Worm (Caenorhabditis elegans) whole organism, early embryonic: ENCODE measurements around the gene fbxa-112.

Source experiments
- B0310.2 ChIP-seq: sonication (generic microtip); optimal IDR thresholded peaks from 2 replicates; lab custom pipeline; 2016; ENCODE audit warnings: mild to moderate bottlenecking, missing genetic modification characterization, missing compliant biosample characterization
- F13C5.2 ChIP-seq: sonication (generic microtip); optimal IDR thresholded peaks from 2 replicates; lab custom pipeline; 2017; ENCODE audit warnings: mild to moderate bottlenecking, missing genetic modification characterization, inconsistent platforms, missing compliant biosample characterization
- aly-1 ChIP-seq: sonication (generic microtip); optimal IDR thresholded peaks from 2 replicates; lab custom pipeline; 2016; ENCODE audit warnings: missing genetic modification characterization, missing compliant biosample characterization
- ama-1 ChIP-seq: fragments of 150-350 bp; optimal IDR thresholded peaks from 2 replicates; lab custom pipeline; 2014
- ceh-13 ChIP-seq: fragments of 200-800 bp; sonication (Bioruptor generic); optimal IDR thresholded peaks from 2 replicates; lab custom pipeline; 2018; ENCODE audit warnings: mild to moderate bottlenecking, missing genetic modification characterization, missing compliant biosample characterization
- ceh-36 ChIP-seq: sonication (generic microtip); optimal IDR thresholded peaks from 2 replicates; lab custom pipeline; 2016; ENCODE audit warnings: missing genetic modification characterization, inconsistent platforms, missing compliant biosample characterization
- ets-7 ChIP-seq: sonication (generic microtip); optimal IDR thresholded peaks from 2 replicates; lab custom pipeline; 2016; ENCODE audit warnings: missing genotype, missing genetic modification characterization, missing compliant biosample characterization
- flt-1 ChIP-seq: fragments of 200-800 bp; sonication (Bioruptor generic); IDR thresholded peaks from 2 replicates; pipeline ENCODE4 v1.3.6; 2022; ENCODE audit warnings: missing genetic modification characterization, missing compliant biosample characterization
- hmbx-1 ChIP-seq: sonication (generic microtip); optimal IDR thresholded peaks from 2 replicates; lab custom pipeline; 2016; ENCODE audit warnings: mild to moderate bottlenecking, missing genetic modification characterization, missing compliant biosample characterization
- hmg-4 ChIP-seq: fragments of 200-800 bp; sonication (Bioruptor generic); optimal IDR thresholded peaks from 2 replicates; lab custom pipeline; 2018; ENCODE audit warnings: mild to moderate bottlenecking, missing genetic modification characterization, missing compliant biosample characterization
- hnd-1 ChIP-seq: sonication (generic microtip); optimal IDR thresholded peaks from 2 replicates; lab custom pipeline; 2016; ENCODE audit warnings: missing genetic modification characterization, missing compliant biosample characterization
- pes-1 ChIP-seq: fragments of 200-800 bp; sonication (Bioruptor generic); IDR thresholded peaks from 2 replicates; pipeline ENCODE4 v1.3.6; 2022; ENCODE audit warnings: missing genetic modification reagents, missing genetic modification characterization, missing compliant biosample characterization
- scrt-1 ChIP-seq: fragments of 200-800 bp; sonication (Bioruptor generic); IDR thresholded peaks from 2 replicates; pipeline ENCODE4 v1.3.6; 2022; ENCODE audit warnings: missing genetic modification characterization, missing compliant biosample characterization
- sea-1 ChIP-seq: fragments of 200-800 bp; sonication (Bioruptor generic); conservative IDR thresholded peaks from 2 replicates; pipeline ENCODE4 v1.3.6; 2022; ENCODE audit warnings: missing genetic modification characterization, missing compliant biosample characterization
- tbx-11 ChIP-seq: fragments of 200-800 bp; sonication (Bioruptor generic); IDR thresholded peaks from 2 replicates; pipeline ENCODE4 v1.3.6; 2022; ENCODE audit warnings: missing genetic modification characterization, missing compliant biosample characterization
- tbx-37 ChIP-seq: fragments of 200-800 bp; sonication (Bioruptor generic); conservative IDR thresholded peaks from 2 replicates; pipeline ENCODE4 v1.3.6; 2022; ENCODE audit warnings: missing genetic modification reagents, missing genetic modification characterization, missing compliant biosample characterization
- tra-4 ChIP-seq: sonication (generic microtip); optimal IDR thresholded peaks from 2 replicates; lab custom pipeline; 2017; ENCODE audit warnings: missing genetic modification characterization, missing compliant biosample characterization

fbxa-112 gene

ce11 chrV:16911934-16912333 lies 36.0 kb downstream of the fbxa-112 start, which contains the start of gene nhr-116:
TSS of gene nhr-116 (plus strand) at chrV:16912234.
- TF ChIP-seq tbx-37 (GFP tag; lab: Robert Waterston, UW) (no peak), tra-4 (tag; lab: Kevin White, UChicago) (no peak), F13C5.2 (tag; lab: Kevin White, UChicago) (no peak), sea-1 (GFP tag; lab: Robert Waterston, UW) (no peak), hmg-4 (GFP tag; lab: Kevin White, UChicago) (no peak), tbx-11 (GFP tag; lab: Robert Waterston, UW) (no peak), flt-1 (GFP tag; lab: Robert Waterston, UW) (no peak), pes-1 (GFP tag; lab: Robert Waterston, UW) (no peak), hmbx-1 (tag; lab: Kevin White, UChicago) (no peak), ceh-13 (no peak), B0310.2 (no peak), scrt-1 (GFP tag; lab: Robert Waterston, UW) (no peak), ets-7 (tag; lab: Kevin White, UChicago) (no peak)

- TF ChIP-seq hmg-4 (GFP tag; lab: Kevin White, UChicago), result no peak
- TF ChIP-seq scrt-1 (GFP tag; lab: Robert Waterston, UW), result no peak
- TF ChIP-seq sea-1 (GFP tag; lab: Robert Waterston, UW), result no peak
- TF ChIP-seq F13C5.2 (tag; lab: Kevin White, UChicago), result no peak
- no peak for TF ChIP-seq tra-4 (tag; lab: Kevin White, UChicago)
- TF ChIP-seq tbx-37 (GFP tag; lab: Robert Waterston, UW), result no peak
- no peak for TF ChIP-seq B0310.2
- TF ChIP-seq ets-7 (tag; lab: Kevin White, UChicago), result no peak
- no peak for TF ChIP-seq ceh-36 (tag; lab: Kevin White, UChicago)
- no peak for TF ChIP-seq ceh-13
- TF ChIP-seq flt-1 (GFP tag; lab: Robert Waterston, UW), result no peak
- TF ChIP-seq hmbx-1 (tag; lab: Kevin White, UChicago), result no peak
- TF ChIP-seq tbx-11 (GFP tag; lab: Robert Waterston, UW), result no peak
- no peak for TF ChIP-seq pes-1 (GFP tag; lab: Robert Waterston, UW)
- no peak for TF ChIP-seq hnd-1
- no peak for TF ChIP-seq ama-1
- no peak for TF ChIP-seq aly-1 (tag; lab: Kevin White, UChicago)
These were observed 36.6 kb downstream of the fbxa-112 start for ce11 chrV:16911294-16911693.

- no peak for TF ChIP-seq scrt-1 (GFP tag; lab: Robert Waterston, UW)
- no peak for TF ChIP-seq tbx-37 (GFP tag; lab: Robert Waterston, UW)
- TF ChIP-seq flt-1 (GFP tag; lab: Robert Waterston, UW), result no peak
- TF ChIP-seq hmg-4 (GFP tag; lab: Kevin White, UChicago), result no peak
- TF ChIP-seq tra-4 (tag; lab: Kevin White, UChicago), result no peak
- no peak for TF ChIP-seq ama-1
- TF ChIP-seq aly-1 (tag; lab: Kevin White, UChicago), result no peak
- TF ChIP-seq hmbx-1 (tag; lab: Kevin White, UChicago), result no peak
- no peak for TF ChIP-seq hnd-1
- no peak for TF ChIP-seq tbx-11 (GFP tag; lab: Robert Waterston, UW)
- TF ChIP-seq sea-1 (GFP tag; lab: Robert Waterston, UW), result no peak
- no peak for TF ChIP-seq ceh-13
- no peak for TF ChIP-seq F13C5.2 (tag; lab: Kevin White, UChicago)
- no peak for TF ChIP-seq ceh-36 (tag; lab: Kevin White, UChicago)
These were observed 37.0 kb downstream of the fbxa-112 start for ce11 chrV:16910864-16911263.

- TF ChIP-seq ceh-13 (no peak), flt-1 (GFP tag; lab: Robert Waterston, UW) (no peak), tbx-11 (GFP tag; lab: Robert Waterston, UW) (no peak)
These were observed 38.0 kb downstream of the fbxa-112 start, which contains the start of gene F09C6.16 for ce11 chrV:16909871-16910270. TSS of gene F09C6.16 (minus strand) at chrV:16909971.

- TF ChIP-seq aly-1 (tag; lab: Kevin White, UChicago) (no peak), hmbx-1 (tag; lab: Kevin White, UChicago) (no peak), ceh-13 (no peak), ets-7 (tag; lab: Kevin White, UChicago) (no peak), tbx-37 (GFP tag; lab: Robert Waterston, UW) (no peak), ama-1 (no peak), F13C5.2 (tag; lab: Kevin White, UChicago) (no peak), flt-1 (GFP tag; lab: Robert Waterston, UW) (no peak), B0310.2 (no peak), scrt-1 (GFP tag; lab: Robert Waterston, UW) (no peak), ceh-36 (tag; lab: Kevin White, UChicago) (no peak), hnd-1 (no peak), pes-1 (GFP tag; lab: Robert Waterston, UW) (no peak), hmg-4 (GFP tag; lab: Kevin White, UChicago) (no peak), sea-1 (GFP tag; lab: Robert Waterston, UW) (no peak), tbx-11 (GFP tag; lab: Robert Waterston, UW) (no peak)
These were observed 43.3 kb downstream of the fbxa-112 start, which contains the start of gene nhr-262 for ce11 chrV:16904612-16905011. TSS of gene nhr-262 (plus strand) at chrV:16904912.

ce11 chrV:16902726-16903125 lies 45.2 kb downstream of the fbxa-112 start, which contains the start of gene srd-68:
TSS of gene srd-68 (minus strand) at chrV:16902826.
- no peak for TF ChIP-seq aly-1 (tag; lab: Kevin White, UChicago)
- TF ChIP-seq B0310.2, result no peak
- TF ChIP-seq tbx-11 (GFP tag; lab: Robert Waterston, UW), result no peak

- TF ChIP-seq flt-1 (GFP tag; lab: Robert Waterston, UW), result no peak
- TF ChIP-seq hmbx-1 (tag; lab: Kevin White, UChicago), result no peak
- TF ChIP-seq hmg-4 (GFP tag; lab: Kevin White, UChicago), result no peak
- TF ChIP-seq B0310.2, result no peak
- no peak for TF ChIP-seq tbx-11 (GFP tag; lab: Robert Waterston, UW)
- TF ChIP-seq sea-1 (GFP tag; lab: Robert Waterston, UW), result no peak
- TF ChIP-seq ceh-13, result no peak
- TF ChIP-seq hnd-1, result no peak
- no peak for TF ChIP-seq tra-4 (tag; lab: Kevin White, UChicago)
- no peak for TF ChIP-seq pes-1 (GFP tag; lab: Robert Waterston, UW)
- no peak for TF ChIP-seq scrt-1 (GFP tag; lab: Robert Waterston, UW)
- no peak for TF ChIP-seq aly-1 (tag; lab: Kevin White, UChicago)
- TF ChIP-seq ets-7 (tag; lab: Kevin White, UChicago), result no peak
- no peak for TF ChIP-seq F13C5.2 (tag; lab: Kevin White, UChicago)
- TF ChIP-seq tbx-37 (GFP tag; lab: Robert Waterston, UW), result no peak
- TF ChIP-seq ceh-36 (tag; lab: Kevin White, UChicago), result no peak
- TF ChIP-seq ama-1, result no peak
These were observed 48.6 kb downstream of the fbxa-112 start, which contains the start of gene fbxa-45 for ce11 chrV:16899355-16899754. TSS of gene fbxa-45 (minus strand) at chrV:16899455.
